Fruit fly (Drosophila melanogaster): ENCODE measurements around the gene CG4036.

CG4036 gene

DNA sequence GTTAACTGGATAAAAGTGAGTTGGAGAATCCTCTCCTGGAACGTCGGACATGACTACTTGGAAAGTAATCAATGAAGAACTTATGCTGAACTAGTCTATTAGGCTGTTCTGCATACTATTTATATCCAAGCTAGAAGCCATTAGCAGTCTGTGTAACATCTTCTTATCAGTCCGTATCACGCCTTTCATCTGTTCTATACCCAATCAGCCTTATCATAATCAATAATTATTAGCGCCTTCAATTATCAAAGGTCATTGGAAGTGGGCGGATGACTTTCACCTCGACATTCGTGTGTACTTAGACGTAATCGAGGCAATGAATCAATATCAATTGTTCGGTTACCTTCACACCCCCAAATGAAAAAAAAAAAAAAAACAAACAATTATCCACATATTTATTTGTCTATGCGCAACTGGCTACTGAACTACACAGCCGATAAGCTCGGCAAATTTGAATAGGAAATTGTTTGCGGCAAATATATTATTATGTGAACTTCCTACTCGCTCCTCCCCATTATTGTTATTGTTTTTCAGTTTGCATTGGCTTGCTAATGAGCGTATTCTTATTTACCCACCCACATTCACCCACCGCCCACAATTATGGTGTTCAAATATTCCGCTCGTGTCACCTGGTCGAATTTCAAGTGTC lies 15.6 kb upstream of the CG4036 start, which contains the start of the genes ppk11 and ppk16 (continued):
- TF ChIP-seq maf-S (GFP tag; optimal IDR thresholded peaks at IDR 0.05) (peak; percentile 2), CG6791 (GFP tag; IDR thresholded peaks at IDR 0.05; ENCODE audit: partially characterized antibody) (no peak), fd96Cb (tag; optimal IDR thresholded peaks at IDR 0.05) (peak; percentile 15), lab (GFP tag; optimal IDR thresholded peaks at IDR 0.05) (peak; percentile 64), CG8089 (GFP tag; optimal IDR thresholded peaks at IDR 0.05) (no peak), hbn (GFP tag; IDR thresholded peaks at IDR 0.05; ENCODE audit: partially characterized antibody) (no peak), CG9215 (GFP tag; IDR thresholded peaks at IDR 0.05) (no peak), Xrp1 (GFP tag; IDR thresholded peaks at IDR 0.05) (peak; percentile 77), org-1 (GFP tag; optimal IDR thresholded peaks at IDR 0.05) (peak; percentile 23), BtbVII (GFP tag; optimal IDR thresholded peaks at IDR 0.05) (peak; percentile 15), Elba2 (GFP tag; optimal IDR thresholded peaks at IDR 0.05) (no peak), CHES-1-like (GFP tag; optimal IDR thresholded peaks at IDR 0.05) (peak; percentile 26), shn (GFP tag; optimal IDR thresholded peaks at IDR 0.05) (no peak), dmrt11E (tag; optimal IDR thresholded peaks at IDR 0.05) (no peak), Rfx (GFP tag; IDR thresholded peaks at IDR 0.05) (peak; percentile 29; the same call in 1 of the 2 replicates), CG8281 (tag; optimal IDR thresholded peaks at IDR 0.05) (peak; percentile 13), ERR (GFP tag; optimal IDR thresholded peaks at IDR 0.05) (no peak), CG4282 (GFP tag; optimal IDR thresholded peaks at IDR 0.05) (no peak), zfh1 (GFP tag; IDR thresholded peaks at IDR 0.05) (0 out of 3 replicates have a peak, but pooled peaks have one; percentile 25), az2 (GFP tag; optimal IDR thresholded peaks at IDR 0.05) (no peak), HmgD (GFP tag; optimal IDR thresholded peaks at IDR 0.05) (no peak), CG2875 (GFP tag; optimal IDR thresholded peaks at IDR 0.05) (peak; percentile 47), Bteb2 (GFP tag; optimal IDR thresholded peaks at IDR 0.05) (peak; percentile 14), vvl (GFP tag; IDR thresholded peaks at IDR 0.05) (no peak), Side (GFP tag; optimal IDR thresholded peaks at IDR 0.05) (peak; percentile 3), CG18011 (GFP tag; optimal IDR thresholded peaks at IDR 0.05) (peak; percentile 4), CG12769 (tag; optimal IDR thresholded peaks at IDR 0.05) (no peak), D (optimal IDR thresholded peaks at IDR 0.05) (no peak), D (GFP tag; optimal IDR thresholded peaks at IDR 0.05) (no peak), PHDP (tag; optimal IDR thresholded peaks at IDR 0.05) (peak; percentile 46), Scr (GFP tag; IDR thresholded peaks at IDR 0.05; ENCODE audit: partially characterized antibody) (no peak), nmo (GFP tag; optimal IDR thresholded peaks at IDR 0.05) (no peak), CG12942 (GFP tag; optimal IDR thresholded peaks at IDR 0.05) (no peak), Med (GFP tag) (peak; percentile 77), her (GFP tag; optimal IDR thresholded peaks at IDR 0.05) (no peak), dysf (GFP tag; IDR thresholded peaks at IDR 0.05) (no peak; the same call in 2 of the 3 replicates), ATbp (GFP tag; optimal IDR thresholded peaks at IDR 0.05) (peak; percentile 9), CG43689 (GFP tag; IDR thresholded peaks at IDR 0.05) (no peak), CG30020 (tag; optimal IDR thresholded peaks at IDR 0.05) (no peak), row (GFP tag; IDR thresholded peaks at IDR 0.05) (no peak), p53 (GFP tag; optimal IDR thresholded peaks at IDR 0.05) (no peak), ems (GFP tag; optimal IDR thresholded peaks at IDR 0.05) (peak; percentile 16), CG9932 (GFP tag; IDR thresholded peaks at IDR 0.05) (no peak), CG7987 (GFP tag; optimal IDR thresholded peaks at IDR 0.05) (peak; percentile 41), caup (GFP tag; optimal IDR thresholded peaks at IDR 0.05; ENCODE audit: severe bottlenecking) (peak; percentile 35), otp (GFP tag; IDR thresholded peaks at IDR 0.05) (peak; percentile 50; the same call in 1 of the 3 replicates), CG31224 (GFP tag; IDR thresholded peaks at IDR 0.05) (0 out of 2 replicates have a peak, but pooled peaks have one; percentile 5), Hr51 (GFP tag; optimal IDR thresholded peaks at IDR 0.05) (no peak), al (GFP tag; IDR thresholded peaks at IDR 0.05) (0 out of 2 replicates have a peak, but pooled peaks have one; percentile 11), NK7.1 (GFP tag; optimal IDR thresholded peaks at IDR 0.05) (peak; percentile 32)

Measured in whole organism, embryonic.